Fruit fly (Drosophila melanogaster): ENCODE results near the gene CG5731.

- no peak for TF ChIP-seq svp (GFP tag)
- no peak for TF ChIP-seq Smox (GFP tag; optimal IDR thresholded peaks at IDR 0.05)
- no peak for TF ChIP-seq lz (GFP tag; optimal IDR thresholded peaks at IDR 0.05)
- no peak for TF ChIP-seq cyc (GFP tag; optimal IDR thresholded peaks at IDR 0.05)
- TF ChIP-seq Lpt (GFP tag; optimal IDR thresholded peaks at IDR 0.05) = no peak
- TF ChIP-seq CG32006 (GFP tag; optimal IDR thresholded peaks at IDR 0.05) = no peak
- TF ChIP-seq Blimp-1 (GFP tag; optimal IDR thresholded peaks at IDR 0.05) = no peak
- no peak for TF ChIP-seq eg (GFP tag; IDR thresholded peaks at IDR 0.05)
- TF ChIP-seq CG9139 (GFP tag; optimal IDR thresholded peaks at IDR 0.05) = no peak
- no peak for TF ChIP-seq CG6276 (GFP tag; optimal IDR thresholded peaks at IDR 0.05)
- TF ChIP-seq spab (GFP tag; optimal IDR thresholded peaks at IDR 0.05) = no peak
- TF ChIP-seq CG6163 (GFP tag; IDR thresholded peaks at IDR 0.05) = no peak
- TF ChIP-seq fkh (GFP tag; optimal IDR thresholded peaks at IDR 0.05) = peak; percentile 41
Observed at dm6 chr2L:10222550-10223231, 13.1 kb upstream of the CG5731 start, which contains the start of gene Bcs1.
